Worm (Caenorhabditis elegans) whole organism, L2 larva: Measurements from ENCODE around the gene Y54E2A.4.

Experiments used
- C34F6.9 ChIP-seq: fragments of 150-350 bp; optimal IDR thresholded peaks from 2 replicates; lab custom pipeline; 2014; ENCODE audit warnings: missing biosample characterization, missing genetic modification characterization
- F13H6.1 ChIP-seq: sonication (generic microtip); optimal IDR thresholded peaks from 2 replicates; lab custom pipeline; 2016; ENCODE audit warnings: missing genetic modification characterization, missing compliant biosample characterization
- R02D3.7 ChIP-seq: fragments of 150-350 bp; optimal IDR thresholded peaks from 2 replicates; lab custom pipeline; 2014; ENCODE audit warnings: missing biosample characterization, missing genetic modification characterization
- Y55F3AM.14 ChIP-seq: fragments of 200-800 bp; sonication (Bioruptor generic); optimal IDR thresholded peaks from 2 replicates; lab custom pipeline; 2018; ENCODE audit warnings: mild to moderate bottlenecking, missing genetic modification characterization, missing compliant biosample characterization
- ZK546.5 ChIP-seq: sonication (generic microtip); optimal IDR thresholded peaks from 2 replicates; lab custom pipeline; 2017; ENCODE audit warnings: missing biosample characterization, missing genetic modification characterization
- alr-1 ChIP-seq: fragments of 150-350 bp; optimal IDR thresholded peaks from 2 replicates; lab custom pipeline; 2014; ENCODE audit warnings: missing biosample characterization, missing genetic modification characterization
- aly-2 ChIP-seq: fragments of 150-350 bp; optimal IDR thresholded peaks from 2 replicates; lab custom pipeline; 2014; ENCODE audit warnings: missing biosample characterization, missing genetic modification characterization
- ama-1 ChIP-seq: fragments of 150-350 bp; optimal IDR thresholded peaks from 2 replicates; lab custom pipeline; 2018; ENCODE audit warnings: inconsistent platforms
- blmp-1 ChIP-seq: sonication (generic microtip); optimal IDR thresholded peaks from 2 replicates; lab custom pipeline; 2017; ENCODE audit warnings: missing genetic modification characterization, mild to moderate bottlenecking, missing compliant biosample characterization, antibody characterized with exemption, moderate library complexity; ENCODE audit not compliant: insufficient read depth
- ceh-16 ChIP-seq: fragments of 150-350 bp; optimal IDR thresholded peaks from 2 replicates; lab custom pipeline; 2014; ENCODE audit warnings: missing biosample characterization, missing genetic modification characterization
- ceh-82 ChIP-seq: fragments of 150-350 bp; optimal IDR thresholded peaks from 2 replicates; lab custom pipeline; 2014; ENCODE audit warnings: missing biosample characterization, missing genetic modification characterization
- crh-2 ChIP-seq: sonication (generic microtip); optimal IDR thresholded peaks from 2 replicates; lab custom pipeline; 2017; ENCODE audit warnings: missing biosample characterization, missing genetic modification characterization
- egl-27 ChIP-seq: sonication (generic microtip); optimal IDR thresholded peaks from 3 replicates; lab custom pipeline; 2017; ENCODE audit warnings: missing biosample characterization, missing genetic modification reagents, missing genetic modification characterization
- elt-1 ChIP-seq: fragments of 150-350 bp; optimal IDR thresholded peaks from 2 replicates; lab custom pipeline; 2014; ENCODE audit warnings: missing biosample characterization, missing genetic modification characterization
- elt-3 ChIP-seq: sonication (generic microtip); optimal IDR thresholded peaks from 2 replicates; lab custom pipeline; 2017; ENCODE audit warnings: missing biosample characterization, missing genetic modification characterization
- gmeb-1 ChIP-seq: fragments of 150-350 bp; optimal IDR thresholded peaks from 2 replicates; lab custom pipeline; 2014; ENCODE audit warnings: missing biosample characterization, missing genetic modification characterization
- lin-13 ChIP-seq: fragments of 150-350 bp; optimal IDR thresholded peaks from 2 replicates; lab custom pipeline; 2014; ENCODE audit warnings: missing biosample characterization, missing genetic modification reagents, missing genetic modification characterization
- lsy-2 ChIP-seq, 2 experiments: fragments of 150-350 bp in 1 of 2; sonication (generic microtip) in 1 of 2; optimal IDR thresholded peaks; 2 replicates each; lab custom pipeline; 2014 to 2017; ENCODE audit warnings: missing biosample characterization in 2 of 2, missing genetic modification characterization in 2 of 2
- mab-5 ChIP-seq: fragments of 150-350 bp; optimal IDR thresholded peaks from 2 replicates; lab custom pipeline; 2014; ENCODE audit warnings: missing biosample characterization, missing genetic modification characterization
- mbf-1 ChIP-seq: sonication (generic microtip); optimal IDR thresholded peaks from 2 replicates; lab custom pipeline; 2017; ENCODE audit warnings: missing biosample characterization, missing genetic modification characterization
- mdl-1 ChIP-seq, 2 experiments: fragments of 150-350 bp in 1 of 2; sonication (generic microtip) in 1 of 2; optimal IDR thresholded peaks; 2 replicates each; lab custom pipeline; 2017; ENCODE audit warnings: missing biosample characterization in 2 of 2, missing genetic modification characterization in 2 of 2
- nhr-10 ChIP-seq: sonication (generic microtip); optimal IDR thresholded peaks from 2 replicates; lab custom pipeline; 2017; ENCODE audit warnings: missing biosample characterization, missing genetic modification characterization
- nhr-11 ChIP-seq: fragments of 150-350 bp; optimal IDR thresholded peaks from 2 replicates; lab custom pipeline; 2014; ENCODE audit warnings: missing biosample characterization, missing genetic modification characterization
- nhr-12 ChIP-seq: fragments of 150-350 bp; optimal IDR thresholded peaks from 2 replicates; lab custom pipeline; 2014; ENCODE audit warnings: missing biosample characterization, missing genetic modification characterization
- nhr-129 ChIP-seq: fragments of 150-350 bp; optimal IDR thresholded peaks from 2 replicates; lab custom pipeline; 2014; ENCODE audit warnings: missing biosample characterization, missing genetic modification characterization
- nhr-21 ChIP-seq: fragments of 150-350 bp; optimal IDR thresholded peaks from 2 replicates; lab custom pipeline; 2014; ENCODE audit warnings: missing biosample characterization, missing genetic modification characterization
- nhr-25 ChIP-seq: fragments of 150-350 bp; sonication (generic microtip); optimal IDR thresholded peaks from 3 replicates; lab custom pipeline; 2014; ENCODE audit warnings: missing biosample characterization, missing genetic modification characterization
- nhr-6 ChIP-seq: fragments of 150-350 bp; optimal IDR thresholded peaks from 2 replicates; lab custom pipeline; 2014; ENCODE audit warnings: missing biosample characterization, missing genetic modification characterization
- nhr-77 ChIP-seq: fragments of 150-350 bp; optimal IDR thresholded peaks from 2 replicates; lab custom pipeline; 2014; ENCODE audit warnings: missing biosample characterization, missing genetic modification characterization
- sem-4 ChIP-seq: fragments of 150-350 bp; optimal IDR thresholded peaks from 2 replicates; lab custom pipeline; 2014; ENCODE audit warnings: missing biosample characterization, missing genetic modification reagents, missing genetic modification characterization
- skn-1 ChIP-seq: sonication (generic microtip); optimal IDR thresholded peaks from 2 replicates; lab custom pipeline; 2017; ENCODE audit warnings: missing biosample characterization, missing genetic modification characterization
- sma-3 ChIP-seq: sonication (generic microtip); optimal IDR thresholded peaks from 2 replicates; lab custom pipeline; 2016; ENCODE audit warnings: missing genetic modification reagents, missing genetic modification characterization, missing compliant biosample characterization
- sma-9 ChIP-seq, 2 experiments: fragments of 150-350 bp in 1 of 2; sonication (generic microtip) in 1 of 2; optimal IDR thresholded peaks; 2 replicates each; lab custom pipeline; 2014 to 2016; ENCODE audit warnings: missing genetic modification characterization in 2 of 2, mild to moderate bottlenecking in 1 of 2, missing biosample characterization in 1 of 2, missing compliant biosample characterization in 1 of 2, missing genetic modification reagents in 1 of 2, moderate library complexity in 1 of 2
- unc-55 ChIP-seq: fragments of 150-350 bp; sonication (generic microtip); optimal IDR thresholded peaks from 3 replicates; lab custom pipeline; 2014; ENCODE audit warnings: missing biosample characterization, missing genetic modification reagents, missing genetic modification characterization
- unc-62 ChIP-seq: fragments of 150-350 bp; optimal IDR thresholded peaks from 2 replicates; lab custom pipeline; 2014; ENCODE audit warnings: missing biosample characterization, missing genetic modification reagents, missing genetic modification characterization
- zag-1 ChIP-seq: fragments of 150-350 bp; optimal IDR thresholded peaks from 2 replicates; lab custom pipeline; 2014; ENCODE audit warnings: missing biosample characterization, missing genetic modification characterization
- ztf-1 ChIP-seq: fragments of 200-800 bp; sonication (Bioruptor generic); conservative IDR thresholded peaks from 2 replicates; pipeline ENCODE4 v1.3.6; 2022; ENCODE audit warnings: missing genetic modification characterization, missing compliant biosample characterization
- ztf-11 ChIP-seq: sonication (generic microtip); optimal IDR thresholded peaks from 2 replicates; lab custom pipeline; 2017; ENCODE audit warnings: missing biosample characterization, missing genetic modification characterization
- ztf-4 ChIP-seq: fragments of 150-350 bp; optimal IDR thresholded peaks from 2 replicates; lab custom pipeline; 2014; ENCODE audit warnings: missing biosample characterization, missing genetic modification characterization

Gene Y54E2A.4

DNA sequence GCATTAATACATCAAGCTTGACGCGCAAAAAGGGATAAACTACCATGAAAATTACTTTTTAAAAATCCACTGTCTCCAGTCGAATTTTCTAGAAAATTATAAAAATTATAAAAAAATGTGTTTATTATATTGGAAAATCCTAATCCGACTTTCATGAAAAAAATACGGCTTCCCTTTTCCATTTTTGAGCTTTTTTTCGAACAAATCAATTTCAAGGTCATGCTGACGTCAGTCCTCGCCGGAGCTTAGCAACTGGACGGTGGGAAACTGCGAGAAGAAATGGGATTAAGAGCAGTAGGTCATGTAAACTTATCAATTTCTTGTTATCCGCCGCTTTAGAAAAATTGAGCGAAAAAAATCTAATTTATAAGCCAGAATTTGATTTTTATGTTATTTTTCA lies 9.3 kb upstream of the Y54E2A.4 start:
- no peak for TF ChIP-seq nhr-10 (tag; lab: Kevin White, UChicago)
- TF ChIP-seq mab-5 (tag; lab: Kevin White, UChicago) = no peak
- no peak for TF ChIP-seq alr-1 (tag; lab: Kevin White, UChicago)

DNA sequence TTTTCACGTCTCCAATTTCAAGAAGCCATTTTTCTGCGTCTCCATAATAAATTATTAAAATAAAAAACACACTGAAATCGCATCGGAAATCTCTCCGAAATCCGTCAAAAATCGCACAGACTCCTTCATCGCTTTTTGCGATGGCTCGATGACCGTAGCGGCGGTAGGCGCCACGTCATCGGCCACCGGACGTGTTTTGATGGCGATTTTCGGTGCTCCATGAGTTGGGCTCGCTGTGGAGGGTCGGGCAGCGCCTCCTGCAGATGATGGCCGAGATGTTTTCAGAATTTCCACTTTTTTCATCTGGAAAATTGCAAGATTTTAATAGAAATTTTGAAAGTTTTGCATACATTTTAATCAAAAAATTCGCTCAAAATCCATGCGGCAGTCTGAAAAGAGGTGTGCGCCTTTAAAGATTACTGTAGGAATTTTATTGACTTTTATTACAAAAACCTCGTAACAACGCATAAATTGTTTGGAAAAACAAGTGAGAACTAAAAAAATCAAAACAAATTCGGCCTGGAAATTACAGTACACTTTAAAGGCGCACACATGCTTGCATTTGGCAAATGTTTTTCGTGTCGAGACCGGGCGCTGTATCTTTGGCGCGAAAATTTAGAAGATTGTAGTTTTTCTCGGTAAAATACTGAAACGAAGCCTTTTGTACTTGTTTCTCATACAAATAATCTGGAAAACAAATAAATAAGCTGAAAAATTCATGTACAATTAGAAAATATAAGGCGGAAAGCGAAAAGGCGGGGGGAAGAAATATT lies 2.0 kb upstream of the Y54E2A.4 start, which contains the start of gene smg-9:
TSS of gene smg-9 (minus strand) at position 663 of the 773 bp plus-strand sequence.
- TF ChIP-seq lin-13 (GFP tag; lab: Kevin White, UChicago) (no peak), ama-1 (lab: Kevin White, UChicago) (no peak), ZK546.5 (tag; lab: Kevin White, UChicago) (no peak), mdl-1 (tag; optimal IDR thresholded peaks at IDR 0.05; lab: Kevin White, UChicago) (no peak), mab-5 (tag; lab: Kevin White, UChicago) (no peak), Y55F3AM.14 (GFP tag; lab: Kevin White, UChicago) (no peak), ztf-11 (tag; lab: Kevin White, UChicago) (no peak), F13H6.1 (no peak), ztf-1 (GFP tag; lab: Robert Waterston, UW) (no peak), nhr-129 (no peak), nhr-77 (no peak), nhr-12 (no peak), ztf-4 (tag; lab: Kevin White, UChicago) (no peak), nhr-11 (no peak), alr-1 (tag; lab: Kevin White, UChicago) (no peak), ceh-82 (tag; lab: Kevin White, UChicago) (no peak), ceh-16 (tag; lab: Kevin White, UChicago) (no peak)

DNA sequence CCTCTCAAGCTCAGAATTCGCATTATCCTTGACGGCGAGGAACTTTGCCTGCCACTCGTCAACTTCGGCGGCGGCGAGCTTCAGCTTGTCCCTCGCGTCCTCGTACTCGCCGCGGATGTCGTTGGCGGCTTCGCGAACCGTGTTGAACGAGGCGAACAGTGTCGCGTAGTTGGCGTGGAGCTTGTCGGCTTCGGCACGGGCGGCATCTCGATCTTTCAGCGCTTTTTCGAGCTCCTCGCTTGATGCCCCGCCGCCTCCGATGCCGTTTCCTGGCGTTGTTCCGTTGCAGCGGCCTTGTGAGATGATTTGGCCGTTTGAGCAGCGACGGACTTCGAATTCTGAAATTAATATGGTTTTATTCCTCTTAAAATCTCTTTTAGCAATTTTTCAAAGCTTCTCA lies 1.2 kb upstream of the Y54E2A.4 start:
- no peak for TF ChIP-seq ztf-1 (GFP tag; lab: Robert Waterston, UW)
- TF ChIP-seq blmp-1 (tag; lab: Kevin White, UChicago) = no peak
- no peak for TF ChIP-seq mdl-1 (tag; optimal IDR thresholded peaks at IDR 0.05; lab: Kevin White, UChicago)
- TF ChIP-seq ztf-11 (tag; lab: Kevin White, UChicago) = no peak
- TF ChIP-seq zag-1 = no peak
- TF ChIP-seq egl-27 (tag; lab: Kevin White, UChicago) = no peak
- no peak for TF ChIP-seq nhr-21 (tag; lab: Kevin White, UChicago)
- no peak for TF ChIP-seq skn-1 (tag; lab: Kevin White, UChicago)
- TF ChIP-seq gmeb-1 = no peak
- TF ChIP-seq ZK546.5 (tag; lab: Kevin White, UChicago) = no peak
- no peak for TF ChIP-seq aly-2 (tag; lab: Kevin White, UChicago)
- TF ChIP-seq mab-5 (tag; lab: Kevin White, UChicago) = no peak
- no peak for TF ChIP-seq nhr-12
- no peak for TF ChIP-seq unc-55
- TF ChIP-seq R02D3.7 (tag; lab: Kevin White, UChicago) = no peak
- no peak for TF ChIP-seq elt-1
- TF ChIP-seq sma-3 (GFP tag; lab: Kevin White, UChicago) = no peak

DNA sequence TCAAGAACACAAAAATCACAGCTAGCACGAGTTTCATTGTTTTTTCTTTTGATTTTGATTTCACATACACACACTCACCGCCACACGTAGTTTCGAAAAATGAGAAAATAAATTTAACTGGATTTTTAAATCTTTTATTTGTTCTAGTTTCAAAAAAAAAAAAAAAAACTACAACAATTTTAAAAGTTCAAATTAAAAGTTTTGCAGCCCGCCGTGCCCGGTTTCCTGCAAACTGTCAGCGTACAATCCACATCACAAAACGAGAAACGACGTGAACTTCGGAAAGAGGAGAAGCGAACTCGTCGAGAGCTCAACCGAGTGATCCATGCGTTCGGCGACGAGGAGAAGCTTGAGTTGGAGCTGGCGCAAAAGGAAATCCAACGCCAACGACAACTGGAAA lies 3.3 kb downstream of the Y54E2A.4 start, which contains the start of gene Y54E2A.5:
TSS of gene Y54E2A.5 (minus strand) at position 101 of the 400 bp plus-strand sequence.
- TF ChIP-seq alr-1 (tag; lab: Kevin White, UChicago) (no peak), crh-2 (tag; lab: Kevin White, UChicago) (no peak), sma-9 (GFP tag; optimal IDR thresholded peaks at IDR 0.05; lab: Kevin White, UChicago) (no peak), sma-9 (tag; optimal IDR thresholded peaks at IDR 0.05; lab: Kevin White, UChicago) (no peak), mbf-1 (tag; lab: Kevin White, UChicago) (no peak), egl-27 (tag; lab: Kevin White, UChicago) (no peak), nhr-12 (no peak), blmp-1 (tag; lab: Kevin White, UChicago) (no peak), sem-4 (tag; lab: Kevin White, UChicago) (no peak), nhr-10 (tag; lab: Kevin White, UChicago) (no peak), lsy-2 (tag; optimal IDR thresholded peaks at IDR 0.05; lab: Kevin White, UChicago) (no peak), mdl-1 (tag; optimal IDR thresholded peaks at IDR 0.05; lab: Kevin White, UChicago) (no peak), R02D3.7 (tag; lab: Kevin White, UChicago) (no peak), nhr-129 (no peak), nhr-6 (tag; lab: Kevin White, UChicago) (no peak), unc-62 (GFP tag; lab: Kevin White, UChicago) (no peak), elt-3 (tag; lab: Kevin White, UChicago) (no peak), C34F6.9 (tag; lab: Kevin White, UChicago) (no peak), sma-3 (GFP tag; lab: Kevin White, UChicago) (no peak), nhr-25 (no peak), elt-1 (no peak)
- TF ChIP-seq, all 48 proteins: peak for 0
